Worm (Caenorhabditis elegans) whole organism, L4/young adult: ENCODE measurements around the gene srh-25.
A peak's percentile ranks its signal among the peaks of the same experiment; 100 is the strongest.

Experiments used
- W03F9.2 ChIP-seq: fragments of 150-350 bp; optimal IDR thresholded peaks from 2 replicates; lab custom pipeline; 2014; ENCODE audit warnings: missing biosample characterization, missing genetic modification characterization
- dao-5 ChIP-seq: sonication (generic microtip); optimal IDR thresholded peaks from 2 replicates; lab custom pipeline; 2016; ENCODE audit warnings: missing genotype, missing genetic modification characterization, moderate library complexity, missing compliant biosample characterization
- him-1 ChIP-seq: sonication (generic microtip); optimal IDR thresholded peaks from 2 replicates; lab custom pipeline; 2016; ENCODE audit warnings: missing genotype, missing genetic modification reagents, missing genetic modification characterization, missing compliant biosample characterization

srh-25 gene

DNA sequence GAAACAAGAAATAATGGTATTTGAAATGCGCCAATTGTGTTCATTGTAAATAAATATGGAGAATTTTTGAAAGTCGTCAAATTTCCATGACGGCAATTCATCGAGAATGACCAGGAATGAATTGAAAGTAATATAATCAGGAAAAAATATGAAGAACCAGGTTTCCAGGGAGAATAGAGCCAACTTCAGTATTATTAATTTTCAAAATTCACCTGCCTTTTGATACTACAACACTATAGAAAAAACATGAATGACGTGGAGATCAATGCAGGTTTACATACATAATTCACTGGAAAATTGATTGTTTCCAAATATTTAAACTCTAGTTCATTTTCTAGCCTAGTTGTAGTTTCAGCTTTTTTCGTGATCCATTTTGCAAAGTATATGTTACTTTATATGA lies at the start of gene srh-25:
Gene srh-25 (minus strand): TSS at position 101 of the 400 bp plus-strand sequence.
- TF ChIP-seq W03F9.2 (no peak), dao-5 (tag; lab: Kevin White, UChicago) (no peak), him-1 (tag; lab: Kevin White, UChicago) (no peak)

- TF ChIP-seq W03F9.2 = no peak
Measured at ce11 chrV:12478990-12479389, 45.4 kb upstream of the srh-25 start.

ce11 chrV:12478111-12478510 lies 44.5 kb upstream of the srh-25 start, which contains the start of gene atn-1:
Gene atn-1, plus strand, starts transcription at chrV:12478411.
- TF ChIP-seq dao-5 (tag; lab: Kevin White, UChicago) (no peak), W03F9.2 (no peak), him-1 (tag; lab: Kevin White, UChicago) (no peak)

DNA sequence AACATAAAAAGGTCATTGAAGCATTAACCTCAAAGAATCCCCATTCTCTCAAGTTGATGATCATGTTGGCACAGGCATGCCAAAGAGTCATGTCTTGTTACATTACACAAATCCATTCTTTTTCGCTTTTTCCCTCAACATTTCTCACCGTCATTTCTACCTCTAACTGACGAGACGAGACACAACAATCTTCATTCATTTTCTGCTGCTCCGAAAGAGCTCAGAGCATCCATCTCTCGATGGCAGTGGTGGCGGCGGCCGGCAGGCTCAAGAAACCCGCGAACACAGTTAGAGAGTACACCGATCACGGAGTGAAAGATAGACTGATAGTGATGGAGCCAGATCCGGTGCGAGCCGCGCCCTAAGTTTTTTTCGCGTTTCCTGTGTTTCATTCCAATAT lies 43.5 kb upstream of the srh-25 start:
- TF ChIP-seq W03F9.2 (no peak), him-1 (tag; lab: Kevin White, UChicago) (no peak), dao-5 (tag; lab: Kevin White, UChicago) (no peak)

- no peak for TF ChIP-seq him-1 (tag; lab: Kevin White, UChicago)
- TF ChIP-seq W03F9.2 = no peak
- TF ChIP-seq dao-5 (tag; lab: Kevin White, UChicago) = no peak
Measured at ce11 chrV:12475360-12475759, 41.7 kb upstream of the srh-25 start.

- TF ChIP-seq him-1 (tag; lab: Kevin White, UChicago) (no peak), dao-5 (tag; lab: Kevin White, UChicago) (no peak), W03F9.2 (no peak)
Measured at ce11 chrV:12470324-12470723, 36.7 kb upstream of the srh-25 start.

DNA sequence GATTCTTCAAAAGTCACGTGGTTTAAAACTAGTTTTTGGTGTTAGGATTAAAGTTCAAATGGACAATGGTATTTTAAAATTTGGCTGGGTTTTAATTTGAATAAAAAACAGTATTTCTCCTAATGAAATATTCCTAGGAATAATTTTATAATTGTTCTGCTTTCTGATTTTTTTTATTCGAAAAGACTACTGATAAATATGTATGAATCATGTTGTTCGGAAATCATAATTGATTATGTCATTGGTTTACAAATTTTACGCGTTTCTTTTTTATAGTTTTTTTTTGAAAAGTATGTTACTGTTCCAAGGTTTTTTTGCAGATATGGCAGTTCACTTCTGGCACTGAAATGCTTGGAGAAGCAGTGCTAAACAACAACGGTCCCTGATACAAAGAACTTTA lies 34.7 kb upstream of the srh-25 start, which contains the start of gene F28C1.3:
Gene F28C1.3 (plus strand): TSS at position 301 of the 400 bp plus-strand sequence.
- TF ChIP-seq W03F9.2 (no peak), him-1 (tag; lab: Kevin White, UChicago) (no peak), dao-5 (tag; lab: Kevin White, UChicago) (no peak)

DNA sequence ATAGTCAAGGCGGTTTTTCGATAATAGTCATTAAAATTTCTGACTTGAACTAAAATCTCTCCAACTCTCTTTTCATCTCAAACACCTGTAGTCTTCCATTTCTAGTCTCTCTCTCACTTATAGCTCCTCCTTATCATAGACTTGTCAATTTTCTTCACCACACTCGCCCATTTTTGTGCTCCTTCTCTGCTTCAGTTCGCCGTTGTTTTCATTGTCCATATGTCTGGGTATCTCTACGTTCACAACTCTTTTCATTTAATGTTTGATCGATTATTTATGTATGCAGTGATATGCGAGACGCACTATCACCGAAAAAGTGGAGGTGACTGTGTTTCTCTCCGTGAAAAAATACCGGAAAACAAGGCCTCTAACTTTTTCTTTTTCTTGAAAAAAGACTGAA lies 34.1 kb upstream of the srh-25 start:
- peak; percentile 30 for TF ChIP-seq W03F9.2
- no peak for TF ChIP-seq him-1 (tag; lab: Kevin White, UChicago)

- TF ChIP-seq dao-5 (tag; lab: Kevin White, UChicago) (no peak), W03F9.2 (no peak), him-1 (tag; lab: Kevin White, UChicago) (no peak)
Measured at ce11 chrV:12466653-12467052, 33.0 kb upstream of the srh-25 start.

ce11 chrV:12465399-12465798 lies 31.8 kb upstream of the srh-25 start:
- TF ChIP-seq W03F9.2 (no peak), him-1 (tag; lab: Kevin White, UChicago) (peak; percentile 52)

DNA sequence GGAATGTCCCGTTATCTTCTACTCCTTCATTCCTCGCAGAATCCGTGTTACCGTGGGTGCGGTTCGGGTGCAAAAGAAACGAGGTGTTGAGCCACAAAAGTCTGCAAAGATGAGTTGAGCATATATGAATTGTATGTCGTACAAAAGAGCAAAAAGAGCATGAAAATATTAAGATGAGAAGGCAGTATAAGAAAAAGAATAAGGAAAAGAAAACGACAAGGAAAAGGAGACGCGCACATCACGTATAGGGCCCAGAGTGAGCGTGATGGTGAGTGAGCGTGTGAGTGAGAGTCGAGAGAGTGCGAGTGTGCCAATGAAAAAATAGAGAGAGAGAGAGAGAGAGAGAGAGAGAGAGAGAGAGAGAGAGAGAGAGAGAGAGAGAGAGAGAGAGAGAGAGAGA lies 29.3 kb upstream of the srh-25 start, which contains the start of gene egl-10:
Gene egl-10 (minus strand): TSS at position 101 of the 400 bp plus-strand sequence.
- TF ChIP-seq him-1 (tag; lab: Kevin White, UChicago) = no peak
- no peak for TF ChIP-seq W03F9.2
- TF ChIP-seq dao-5 (tag; lab: Kevin White, UChicago) = no peak

DNA sequence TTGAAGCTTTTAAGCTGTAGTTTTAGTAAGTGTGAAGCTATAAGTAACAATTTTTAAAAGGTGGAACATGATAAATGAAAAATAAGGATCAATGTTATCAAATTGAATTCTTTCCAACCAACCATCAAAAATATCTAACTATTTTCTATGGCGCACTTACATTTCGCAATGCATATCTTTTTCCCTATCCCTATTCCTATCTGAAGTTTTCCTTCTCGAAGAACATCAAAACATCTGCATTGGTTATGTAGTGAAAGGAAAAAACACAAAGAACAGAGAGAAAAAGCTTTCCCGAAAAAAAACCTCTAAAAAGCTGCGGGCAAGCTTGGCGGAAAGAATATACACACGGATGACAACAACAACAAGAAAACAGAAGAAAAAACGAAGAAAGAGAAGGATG lies 27.0 kb upstream of the srh-25 start:
- TF ChIP-seq dao-5 (tag; lab: Kevin White, UChicago) (no peak), him-1 (tag; lab: Kevin White, UChicago) (no peak), W03F9.2 (no peak)

DNA sequence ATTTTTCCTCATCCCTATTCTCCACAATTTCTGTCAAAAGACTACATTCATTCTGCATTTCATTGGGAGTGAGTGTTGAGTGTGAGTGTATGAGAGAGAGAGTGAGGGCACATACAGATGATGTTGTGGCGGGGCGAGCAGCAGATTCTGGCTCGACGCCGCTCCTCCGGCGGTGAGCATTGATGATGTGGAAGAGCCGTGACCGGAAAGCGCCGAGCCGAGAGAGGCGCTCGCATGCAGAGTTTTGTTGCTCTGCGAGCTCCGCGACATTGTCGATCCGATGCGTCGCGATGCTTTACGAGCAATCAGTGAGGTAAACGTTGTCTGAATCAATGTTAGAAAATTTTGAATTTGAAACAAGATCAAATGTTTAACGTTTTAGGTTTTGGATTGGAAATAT lies 22.1 kb upstream of the srh-25 start:
- TF ChIP-seq dao-5 (tag; lab: Kevin White, UChicago) (no peak), W03F9.2 (no peak), him-1 (tag; lab: Kevin White, UChicago) (peak; percentile 12)

DNA sequence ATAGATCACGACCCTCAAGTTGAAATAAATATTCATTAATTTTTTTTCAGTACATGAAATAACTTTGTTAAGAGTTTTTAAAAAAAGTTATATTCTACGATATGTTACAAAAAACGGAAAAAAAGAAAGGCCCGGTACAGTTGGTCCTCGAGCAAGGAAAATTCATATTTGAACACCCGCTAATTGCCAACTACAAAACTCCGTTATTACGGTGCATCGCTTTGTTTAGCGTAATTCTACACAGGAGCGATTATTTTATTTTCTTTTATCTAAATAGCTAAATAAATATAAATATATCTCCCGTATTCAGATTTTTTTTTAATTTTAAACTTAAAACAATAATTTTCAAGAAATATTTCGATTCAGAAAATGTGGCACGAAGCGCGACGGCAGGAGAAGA lies 16.8 kb upstream of the srh-25 start, which contains the start of gene F28C1.1:
Gene F28C1.1 (plus strand): TSS at position 365 of the 400 bp plus-strand sequence.
- TF ChIP-seq dao-5 (tag; lab: Kevin White, UChicago) (no peak), W03F9.2 (no peak), him-1 (tag; lab: Kevin White, UChicago) (no peak)

DNA sequence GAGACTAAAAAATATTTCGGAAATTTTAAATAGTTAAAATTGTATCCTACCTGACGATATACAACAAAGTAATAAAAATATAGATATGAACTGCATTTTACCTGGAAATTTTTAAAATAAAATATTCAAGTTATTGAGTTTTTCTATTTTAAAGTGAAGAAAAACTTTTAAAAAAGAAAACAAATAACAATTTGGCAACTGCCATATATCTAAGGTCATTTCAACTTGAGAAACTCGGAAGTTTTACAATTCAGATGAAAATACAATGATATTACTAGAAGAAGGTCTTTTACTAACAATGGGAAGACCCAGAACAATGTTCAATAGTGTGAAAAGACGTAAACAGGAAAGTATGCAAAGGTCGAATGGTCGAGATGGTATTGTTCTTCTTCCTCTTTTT lies 16.3 kb upstream of the srh-25 start, which contains the start of gene C54D10.10:
Gene C54D10.10 (minus strand): TSS at position 101 of the 400 bp plus-strand sequence.
- no peak for TF ChIP-seq him-1 (tag; lab: Kevin White, UChicago)
- TF ChIP-seq dao-5 (tag; lab: Kevin White, UChicago) = no peak
- TF ChIP-seq W03F9.2 = no peak
